Worm (Caenorhabditis elegans): ENCODE results near the gene snn-1.

snn-1 gene

DNA sequence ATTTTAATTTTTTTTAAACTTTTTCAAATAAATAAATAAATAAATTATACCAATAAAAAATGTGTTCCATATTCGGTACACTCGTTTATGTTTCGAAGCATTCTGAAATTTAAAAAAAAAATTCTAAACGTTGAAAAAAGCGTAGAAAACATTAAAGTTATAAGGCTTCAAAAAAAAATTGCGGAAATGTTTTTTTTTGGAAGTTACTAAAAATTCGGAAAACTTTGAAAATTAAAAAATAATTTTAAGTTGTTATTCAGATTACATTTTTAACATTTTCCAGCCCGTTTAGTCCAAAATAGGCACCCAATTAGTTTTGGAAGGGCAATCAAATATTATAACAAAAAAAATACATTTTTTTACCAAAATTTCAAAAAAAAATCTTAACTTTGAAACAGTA, 11.0 kb downstream of the snn-1 start, which contains the start of gene Y38C1BA.1:
Gene Y38C1BA.1 (minus strand): TSS at position 101 of the 400 bp plus-strand sequence.
- no peak for TF ChIP-seq mdt-29 (GFP tag; IDR thresholded peaks at IDR 0.05)
- no peak for TF ChIP-seq jun-1 (tag; optimal IDR thresholded peaks at IDR 0.05)
- TF ChIP-seq ceh-62 (tag; optimal IDR thresholded peaks at IDR 0.05), result no peak
- no peak for TF ChIP-seq nhr-41 (GFP tag; IDR thresholded peaks at IDR 0.05)
- no peak for TF ChIP-seq hlh-11 (tag; optimal IDR thresholded peaks at IDR 0.05)
- TF ChIP-seq F26F4.8 (GFP tag; conservative IDR thresholded peaks at IDR 0.05), result no peak
- no peak for TF ChIP-seq saeg-2 (GFP tag; IDR thresholded peaks at IDR 0.05)
- TF ChIP-seq hlh-30 (tag; optimal IDR thresholded peaks at IDR 0.05; ENCODE audit: insufficient read depth), result no peak
- no peak for TF ChIP-seq T20F7.1 (GFP tag; optimal IDR thresholded peaks at IDR 0.05)
- no peak for TF ChIP-seq fkh-10 (GFP tag; optimal IDR thresholded peaks at IDR 0.05)
- TF ChIP-seq vab-7 (GFP tag; IDR thresholded peaks at IDR 0.05), result no peak
- no peak for TF ChIP-seq unc-130 (GFP tag; optimal IDR thresholded peaks at IDR 0.05)
- TF ChIP-seq egl-43 (GFP tag; IDR thresholded peaks at IDR 0.05), result no peak
- TF ChIP-seq tra-1 (GFP tag; IDR thresholded peaks at IDR 0.05), result no peak
- no peak for TF ChIP-seq daf-12 (tag; optimal IDR thresholded peaks at IDR 0.05)
- no peak for TF ChIP-seq ceh-82 (tag; optimal IDR thresholded peaks at IDR 0.05)

DNA sequence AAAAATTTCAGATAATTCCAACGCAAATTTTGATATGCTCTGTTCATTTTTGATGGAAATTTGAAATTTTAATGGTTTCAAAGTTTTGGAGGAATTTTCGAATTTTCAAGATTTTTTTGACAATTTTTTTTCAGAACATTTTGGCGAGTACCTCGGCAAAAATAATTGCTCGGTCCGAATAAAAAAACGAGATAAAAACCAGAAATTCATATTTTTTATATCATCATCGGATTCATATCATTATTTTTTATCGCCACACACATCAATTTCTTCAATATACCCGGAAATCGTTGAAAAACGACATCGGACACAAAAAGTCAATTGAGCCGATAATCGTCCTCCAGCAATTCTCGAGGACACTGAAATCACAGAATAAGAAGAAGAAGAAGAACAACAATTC, 23.1 kb downstream of the snn-1 start:
- TF ChIP-seq aha-1 (tag) (peak; percentile 72), hlh-30 (tag; optimal IDR thresholded peaks at IDR 0.05; ENCODE audit: insufficient read depth) (no peak), unc-62 (GFP tag; optimal IDR thresholded peaks at IDR 0.05 in 1 of 2) (peak in 1 of 2 experiments; percentile 15), unc-62 (tag; optimal IDR thresholded peaks at IDR 0.05) (no peak)

DNA sequence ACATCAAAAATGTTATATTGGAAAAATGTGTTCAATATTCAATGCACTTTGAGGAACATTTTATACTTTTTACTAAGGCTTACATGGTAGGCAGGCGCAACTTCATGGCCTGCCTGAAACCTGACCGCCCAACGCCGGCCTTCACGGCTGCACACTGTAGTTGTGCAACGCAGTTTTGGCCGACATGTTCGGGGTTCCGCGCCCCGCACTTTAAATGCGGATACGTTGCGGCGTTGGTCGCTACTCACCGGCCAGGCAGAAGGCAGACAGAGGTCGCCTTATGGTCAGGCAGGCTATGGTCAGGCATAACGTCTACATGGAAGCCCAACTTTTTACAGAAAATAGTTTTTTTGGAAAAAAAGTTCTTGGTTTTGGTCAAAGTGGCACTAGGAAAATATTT, 24.2 kb downstream of the snn-1 start:
- TF ChIP-seq skn-1 (tag; optimal IDR thresholded peaks at IDR 0.05), result no peak
- no peak for TF ChIP-seq lsy-2 (tag; optimal IDR thresholded peaks at IDR 0.05)
- no peak for TF ChIP-seq zag-1 (tag; optimal IDR thresholded peaks at IDR 0.05)
- TF ChIP-seq ztf-11 (tag; optimal IDR thresholded peaks at IDR 0.05), result no peak
- no peak for TF ChIP-seq nhr-42 (GFP tag; IDR thresholded peaks at IDR 0.05)
- TF ChIP-seq dmd-8 (GFP tag; IDR thresholded peaks at IDR 0.05), result 0 out of 2 replicates have a peak, but pooled peaks have one; percentile 29
- no peak for TF ChIP-seq spr-1 (tag; optimal IDR thresholded peaks at IDR 0.05)
- TF ChIP-seq T26A8.4 (GFP tag; IDR thresholded peaks at IDR 0.05), result no peak
- TF ChIP-seq zfp-3 (GFP tag; conservative IDR thresholded peaks at IDR 0.05), result no peak
- TF ChIP-seq T20F7.1 (GFP tag; optimal IDR thresholded peaks at IDR 0.05), result no peak
- TF ChIP-seq ceh-20 (GFP tag; IDR thresholded peaks at IDR 0.05), result no peak
- TF ChIP-seq aha-1 (tag), result peak; percentile 50
- TF ChIP-seq tra-1 (GFP tag; IDR thresholded peaks at IDR 0.05), result no peak
- TF ChIP-seq hif-1 (tag; optimal IDR thresholded peaks at IDR 0.05), result no peak
- no peak for TF ChIP-seq nhr-237 (tag; optimal IDR thresholded peaks at IDR 0.05)
- TF ChIP-seq mes-2 (tag; optimal IDR thresholded peaks at IDR 0.05; ENCODE audit: poor library complexity, severe bottlenecking), result no peak
- TF ChIP-seq daf-19 (GFP tag; conservative IDR thresholded peaks at IDR 0.05), result no peak
- TF ChIP-seq Y105C5A.15 (GFP tag; IDR thresholded peaks at IDR 0.05), result no peak
- TF ChIP-seq set-16 (GFP tag; IDR thresholded peaks at IDR 0.05), result peak; percentile 52
- TF ChIP-seq lin-15B (tag; optimal IDR thresholded peaks at IDR 0.05), result no peak
- no peak for TF ChIP-seq nhr-48 (tag; optimal IDR thresholded peaks at IDR 0.05)
- TF ChIP-seq nhr-28 (tag; optimal IDR thresholded peaks at IDR 0.05), result no peak
- no peak for TF ChIP-seq lin-39 (tag; optimal IDR thresholded peaks at IDR 0.05)
- no peak for TF ChIP-seq spr-3 (GFP tag; optimal IDR thresholded peaks at IDR 0.05)
- TF ChIP-seq lim-7 (GFP tag; IDR thresholded peaks at IDR 0.05), result no peak
- TF ChIP-seq lin-29 (GFP tag; IDR thresholded peaks at IDR 0.05), result no peak
